Fruit fly (Drosophila melanogaster) whole organism, adult: ENCODE data around the gene tow.

Experiments used
- CG11617 ChIP-seq: fragments of 200-800 bp; sonication (Bioruptor generic); optimal IDR thresholded peaks from 2 replicates; lab custom pipeline; 2017; ENCODE audit warnings: mild to moderate bottlenecking, missing biosample characterization, missing genetic modification reagents, missing genetic modification characterization
- CG1620 ChIP-seq: fragments of 200-800 bp; sonication (Bioruptor generic); optimal IDR thresholded peaks from 2 replicates; lab custom pipeline; 2016; ENCODE audit warnings: missing biosample characterization, missing genetic modification characterization
- CG5204 ChIP-seq: fragments of 200-800 bp; sonication (Bioruptor generic); optimal IDR thresholded peaks from 2 replicates; lab custom pipeline; 2016; ENCODE audit warnings: missing biosample characterization, missing genetic modification characterization
- CG7045 ChIP-seq: fragments of 200-800 bp; sonication (Bioruptor generic); optimal IDR thresholded peaks from 2 replicates; lab custom pipeline; 2017; ENCODE audit warnings: missing biosample characterization, mild to moderate bottlenecking, missing genetic modification characterization
- Clk ChIP-seq: fragments of 200-800 bp; sonication (Bioruptor generic); optimal IDR thresholded peaks from 2 replicates; lab custom pipeline; 2017; ENCODE audit warnings: missing biosample characterization, missing genetic modification characterization
- Hr96 ChIP-seq: fragments of 200-800 bp; sonication (Bioruptor generic); optimal IDR thresholded peaks from 2 replicates; lab custom pipeline; 2016; ENCODE audit warnings: missing biosample characterization, missing genetic modification characterization
- Mnt ChIP-seq: fragments of 200-800 bp; sonication (Bioruptor generic); optimal IDR thresholded peaks from 2 replicates; lab custom pipeline; 2016; ENCODE audit warnings: missing biosample characterization, mild to moderate bottlenecking, missing genetic modification characterization
- bab1 ChIP-seq: fragments of 200-800 bp; sonication (Bioruptor generic); optimal IDR thresholded peaks from 3 replicates; lab custom pipeline; 2019; ENCODE audit warnings: missing biosample characterization, mild to moderate bottlenecking, missing genetic modification characterization, moderate library complexity
- cnc ChIP-seq, 2 experiments: fragments of >200 bp; optimal IDR thresholded peaks; 2 replicates each; lab custom pipeline; 2017
- pad ChIP-seq: fragments of 200-800 bp; sonication (Bioruptor generic); optimal IDR thresholded peaks from 3 replicates; lab custom pipeline; 2017; ENCODE audit warnings: missing biosample characterization, missing genetic modification characterization, mild to moderate bottlenecking, moderate library complexity, missing genetic modification reagents
- tj ChIP-seq: fragments of 200-800 bp; sonication (Bioruptor generic); optimal IDR thresholded peaks from 3 replicates; lab custom pipeline; 2017; ENCODE audit warnings: missing biosample characterization, mild to moderate bottlenecking, missing genetic modification characterization, moderate library complexity

DNA sequence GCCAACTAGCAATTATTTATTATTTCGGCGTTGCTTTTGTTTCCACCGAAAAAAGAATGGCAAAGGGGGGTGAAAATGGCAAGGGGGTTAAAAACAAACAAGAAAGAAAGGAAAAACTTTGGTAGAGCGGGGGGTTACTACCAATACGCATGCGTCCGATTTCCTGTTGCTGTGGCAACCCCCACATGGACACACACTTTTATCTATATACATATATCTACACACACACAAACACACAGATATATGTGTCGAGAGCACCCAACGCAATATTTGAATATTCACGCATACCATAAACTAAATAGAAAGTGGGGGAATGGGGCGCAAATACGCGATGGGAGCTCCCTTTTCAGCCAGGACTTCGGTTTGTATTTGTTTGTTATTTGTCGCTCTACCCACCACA is 43.4 kb upstream of the tow start:
- TF ChIP-seq CG1620 = no peak
- no peak for TF ChIP-seq bab1 (GFP tag; lab: Kevin White, UChicago)
- TF ChIP-seq cnc (optimal IDR thresholded peaks at IDR 0.05; lab: Kevin White, UChicago) = no peak
- TF ChIP-seq CG7045 (GFP tag; lab: Kevin White, UChicago) = no peak
- TF ChIP-seq CG11617 (GFP tag; lab: Kevin White, UChicago) = no peak
- no peak for TF ChIP-seq Mnt (GFP tag; lab: Kevin White, UChicago)
- TF ChIP-seq pad (GFP tag; lab: Kevin White, UChicago) = no peak
- no peak for TF ChIP-seq Hr96 (GFP tag; lab: Kevin White, UChicago)
- no peak for TF ChIP-seq Clk
- TF ChIP-seq tj (GFP tag; lab: Kevin White, UChicago) = no peak
- TF ChIP-seq CG5204 (GFP tag; lab: Kevin White, UChicago) = no peak
